Worm (Caenorhabditis elegans): ENCODE data around the gene Y43F8C.23.

- no peak for TF ChIP-seq ama-1 (optimal IDR thresholded peaks at IDR 0.05)
- TF ChIP-seq hnd-1 (tag; optimal IDR thresholded peaks at IDR 0.05), result no peak
- TF ChIP-seq ets-7 (tag; optimal IDR thresholded peaks at IDR 0.05), result no peak
- TF ChIP-seq tbx-11 (GFP tag; IDR thresholded peaks at IDR 0.05), result no peak
- TF ChIP-seq sea-1 (GFP tag; conservative IDR thresholded peaks at IDR 0.05), result no peak
- no peak for TF ChIP-seq pes-1 (GFP tag; IDR thresholded peaks at IDR 0.05)
- no peak for TF ChIP-seq ceh-13 (GFP tag; optimal IDR thresholded peaks at IDR 0.05)
- no peak for TF ChIP-seq tbx-37 (GFP tag; conservative IDR thresholded peaks at IDR 0.05)
These were observed 35.6 kb upstream of the Y43F8C.23 start for ce11 chrV:19747144-19747543.

All from whole organism, early embryonic.